Worm (Caenorhabditis elegans): ENCODE data around the gene cpna-3.
A peak's percentile ranks its signal among the peaks of the same experiment; 100 is the strongest.

cpna-3 gene

DNA sequence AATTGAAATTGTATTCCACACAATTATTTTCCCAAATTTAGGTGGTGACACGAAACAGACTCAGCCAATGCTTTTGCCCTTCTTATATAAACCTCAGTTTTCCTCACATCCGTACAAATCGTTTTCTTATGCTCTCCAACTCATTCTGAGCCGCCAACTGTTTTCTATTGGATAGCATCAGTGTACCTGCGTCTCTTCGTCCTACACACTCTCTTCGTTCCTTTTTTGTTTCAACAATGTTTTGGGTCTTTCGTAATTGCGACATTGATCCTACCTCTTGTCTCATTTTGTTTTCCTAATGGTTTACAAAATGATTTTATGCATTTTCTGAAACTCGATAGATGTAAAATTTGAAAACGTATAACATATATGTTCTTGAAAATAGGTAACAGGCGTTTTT is 17.3 kb upstream of the cpna-3 start:
- no peak for TF ChIP-seq elt-3 (tag; optimal IDR thresholded peaks at IDR 0.05)
- peak; percentile 79 for TF ChIP-seq hlh-1 (tag; optimal IDR thresholded peaks at IDR 0.05)

DNA sequence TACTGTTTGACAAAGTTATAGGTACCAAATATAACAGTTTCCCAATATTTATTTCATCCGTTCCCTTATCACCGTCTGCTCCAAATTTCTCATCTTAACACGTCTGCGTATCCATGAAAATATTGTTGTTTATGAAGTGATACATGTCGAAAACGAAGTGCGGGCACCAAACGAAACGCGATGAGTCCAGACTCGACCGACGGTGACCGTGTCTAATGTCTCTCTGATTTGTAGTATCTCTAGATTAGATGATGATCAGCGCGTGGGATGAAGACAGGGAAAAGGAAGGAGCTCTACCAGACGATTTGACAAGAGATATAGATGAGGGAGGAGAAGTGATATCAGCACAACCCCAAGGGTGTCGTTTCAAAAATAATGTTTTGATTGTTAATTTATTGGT is 16.4 kb upstream of the cpna-3 start:
- TF ChIP-seq drap-1 (GFP tag; optimal IDR thresholded peaks at IDR 0.05) (no peak), hlh-1 (tag; optimal IDR thresholded peaks at IDR 0.05) (peak; percentile 25), cnd-1 (tag; optimal IDR thresholded peaks at IDR 0.05) (no peak), unc-62 (GFP tag; optimal IDR thresholded peaks at IDR 0.05) (peak; percentile 33), ceh-39 (tag; optimal IDR thresholded peaks at IDR 0.05) (no peak), unc-120 (tag; optimal IDR thresholded peaks at IDR 0.05; ENCODE audit: poor library complexity, severe bottlenecking) (peak; percentile 83)

DNA sequence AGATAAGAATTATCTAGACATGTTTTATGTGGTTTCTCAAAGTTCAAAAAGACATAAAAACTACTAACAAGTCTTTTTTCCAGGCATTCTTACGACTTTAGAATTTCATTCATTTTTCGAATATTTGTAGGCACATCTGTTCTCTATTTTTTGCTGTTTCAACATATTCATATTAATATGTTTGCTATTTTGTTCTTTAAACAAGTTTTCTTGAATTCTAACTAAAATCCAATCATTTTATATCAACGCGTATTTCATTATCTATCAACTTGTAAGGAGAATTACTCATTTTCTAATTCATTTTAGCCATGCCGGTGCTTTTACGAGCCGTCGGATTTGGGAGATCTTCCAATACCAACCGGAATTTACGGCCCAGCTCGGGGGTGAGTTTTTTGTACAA is 14.6 kb upstream of the cpna-3 start, which contains the start of gene twk-8:
Gene twk-8 (plus strand): TSS at position 301 of the 400 bp plus-strand sequence.
- TF ChIP-seq ceh-39 (tag; optimal IDR thresholded peaks at IDR 0.05) (no peak), snpc-4 (tag; optimal IDR thresholded peaks at IDR 0.05) (no peak), hlh-1 (tag; optimal IDR thresholded peaks at IDR 0.05) (no peak), ceh-43 (GFP tag; optimal IDR thresholded peaks at IDR 0.05) (no peak), lin-13 (tag; optimal IDR thresholded peaks at IDR 0.05) (no peak), ham-2 (GFP tag; optimal IDR thresholded peaks at IDR 0.05) (no peak), sptf-1 (tag; optimal IDR thresholded peaks at IDR 0.05) (no peak), drap-1 (GFP tag; optimal IDR thresholded peaks at IDR 0.05) (no peak), sem-2 (GFP tag; optimal IDR thresholded peaks at IDR 0.05) (no peak), lsy-2 (tag; optimal IDR thresholded peaks at IDR 0.05) (no peak), nhr-28 (tag; optimal IDR thresholded peaks at IDR 0.05) (no peak), mep-1 (tag; optimal IDR thresholded peaks at IDR 0.05) (no peak), nhr-2 (tag; optimal IDR thresholded peaks at IDR 0.05) (no peak), ceh-83 (GFP tag; optimal IDR thresholded peaks at IDR 0.05) (no peak), nhr-76 (tag; optimal IDR thresholded peaks at IDR 0.05) (no peak)

DNA sequence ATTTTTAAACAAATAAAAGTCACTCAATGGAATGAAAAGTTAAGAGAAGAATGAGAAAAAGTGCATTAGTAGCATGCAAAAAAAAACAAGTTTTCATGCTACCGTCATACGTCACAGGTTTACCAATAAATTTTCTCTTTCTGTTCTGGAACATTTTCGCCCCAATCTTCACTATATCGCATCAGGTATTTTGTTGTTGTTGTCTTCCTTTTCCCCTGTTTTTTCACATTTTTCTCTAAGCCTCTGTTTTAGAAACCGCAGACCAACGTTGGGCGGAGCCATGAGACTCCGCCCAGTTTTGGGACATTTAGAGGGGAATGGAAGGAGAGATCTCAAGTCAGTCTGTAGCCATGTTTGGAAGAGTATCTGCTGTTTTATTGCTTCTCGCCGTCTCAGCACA is 8.3 kb upstream of the cpna-3 start, which contains the start of gene msa-1:
Gene msa-1 (plus strand): TSS at position 301 of the 400 bp plus-strand sequence.
- no peak for TF ChIP-seq bed-3 (GFP tag; optimal IDR thresholded peaks at IDR 0.05)
- TF ChIP-seq mep-1 (tag; optimal IDR thresholded peaks at IDR 0.05) = no peak
- TF ChIP-seq nhr-76 (tag; optimal IDR thresholded peaks at IDR 0.05) = no peak
- TF ChIP-seq nhr-237 (tag; optimal IDR thresholded peaks at IDR 0.05) = no peak
- TF ChIP-seq lin-32 (GFP tag; optimal IDR thresholded peaks at IDR 0.05) = no peak
- no peak for TF ChIP-seq pha-4 (tag; optimal IDR thresholded peaks at IDR 0.05)
- no peak for TF ChIP-seq sem-2 (GFP tag; optimal IDR thresholded peaks at IDR 0.05)
- no peak for TF ChIP-seq lin-13 (tag; optimal IDR thresholded peaks at IDR 0.05)

DNA sequence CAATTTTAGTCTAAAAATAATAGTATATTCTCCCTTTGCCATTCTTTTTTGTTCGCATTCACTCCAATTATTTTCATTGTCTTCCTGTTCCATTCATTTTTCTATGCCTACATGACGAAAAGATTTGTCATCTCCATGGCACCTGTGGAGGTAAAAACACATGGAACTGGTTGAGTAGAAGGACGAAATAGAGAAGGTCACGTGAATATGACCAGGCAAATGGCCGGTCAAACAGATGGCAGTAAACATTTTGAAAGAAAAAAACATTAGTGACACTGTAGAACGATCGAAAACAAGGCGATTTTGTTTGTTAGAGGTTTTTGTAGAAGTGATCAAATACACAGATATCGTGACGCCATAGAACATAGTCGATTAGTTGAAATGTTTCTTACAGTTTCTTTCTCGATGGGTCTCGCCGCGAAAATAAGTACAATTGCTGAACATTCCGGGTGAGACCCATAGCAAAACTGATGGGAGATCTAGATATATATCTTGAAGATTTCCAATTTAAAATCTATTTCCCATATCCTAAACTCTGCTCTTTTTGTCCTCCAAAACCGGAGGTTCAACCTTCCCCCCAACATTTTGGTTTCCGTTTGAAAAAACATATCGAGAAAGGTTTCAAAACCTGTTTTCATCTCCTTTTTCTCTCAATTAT is 6.0 kb upstream of the cpna-3 start:
- TF ChIP-seq elt-3 (tag; optimal IDR thresholded peaks at IDR 0.05) (no peak), ztf-11 (tag; optimal IDR thresholded peaks at IDR 0.05) (no peak), ceh-83 (GFP tag; optimal IDR thresholded peaks at IDR 0.05) (no peak), nhr-28 (tag; optimal IDR thresholded peaks at IDR 0.05) (no peak), ham-2 (GFP tag; optimal IDR thresholded peaks at IDR 0.05) (no peak), M03D4.4 (tag; optimal IDR thresholded peaks at IDR 0.05) (no peak), snpc-4 (tag; optimal IDR thresholded peaks at IDR 0.05) (no peak), mab-5 (tag; optimal IDR thresholded peaks at IDR 0.05) (no peak), drap-1 (GFP tag; optimal IDR thresholded peaks at IDR 0.05) (no peak), blmp-1 (tag; optimal IDR thresholded peaks at IDR 0.05) (no peak), unc-39 (tag; optimal IDR thresholded peaks at IDR 0.05) (no peak)

DNA sequence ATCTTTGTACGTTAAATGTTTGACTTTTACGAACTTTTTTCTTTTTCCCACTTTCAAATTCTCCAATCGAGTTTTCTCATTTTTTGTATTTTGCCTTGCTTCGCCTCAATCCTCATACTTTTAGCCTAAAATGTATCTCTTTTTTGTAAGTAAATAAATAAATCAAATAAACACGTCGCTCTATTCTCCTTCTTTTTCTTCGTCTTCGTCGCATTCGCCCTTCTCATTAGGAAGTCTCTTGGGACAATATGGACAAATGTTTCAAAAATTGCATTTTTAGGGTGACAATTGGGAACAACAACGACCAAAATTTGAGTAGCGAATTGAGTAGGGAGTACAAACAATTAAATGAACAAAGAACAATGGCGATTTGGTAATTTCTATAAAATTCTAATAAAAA is 4.6 kb upstream of the cpna-3 start:
- no peak for TF ChIP-seq nhr-2 (tag; optimal IDR thresholded peaks at IDR 0.05)
- peak; percentile 95 for TF ChIP-seq ces-1 (GFP tag; optimal IDR thresholded peaks at IDR 0.05)
- TF ChIP-seq lin-13 (tag; optimal IDR thresholded peaks at IDR 0.05) = no peak
- no peak for TF ChIP-seq unc-62 (GFP tag; optimal IDR thresholded peaks at IDR 0.05)
- no peak for TF ChIP-seq bed-3 (GFP tag; optimal IDR thresholded peaks at IDR 0.05)
- TF ChIP-seq snpc-4 (tag; optimal IDR thresholded peaks at IDR 0.05) = no peak
- TF ChIP-seq ceh-43 (GFP tag; optimal IDR thresholded peaks at IDR 0.05) = no peak

All from whole organism, mixed stage, embryonic.